Worm (Caenorhabditis elegans) whole organism, early embryonic: ENCODE data around the gene str-52.
"Not testable (repeated sequence)": the region's sequence is repeated elsewhere in the genome, so short reads cannot be mapped to it uniquely, and the experiment has no call there.

Source experiments
- ama-1 ChIP-seq: fragments of 150-350 bp; optimal IDR thresholded peaks from 2 replicates; lab custom pipeline; 2014
- ceh-36 ChIP-seq: sonication (generic microtip); optimal IDR thresholded peaks from 2 replicates; lab custom pipeline; 2016; ENCODE audit warnings: missing genetic modification characterization, inconsistent platforms, missing compliant biosample characterization

DNA sequence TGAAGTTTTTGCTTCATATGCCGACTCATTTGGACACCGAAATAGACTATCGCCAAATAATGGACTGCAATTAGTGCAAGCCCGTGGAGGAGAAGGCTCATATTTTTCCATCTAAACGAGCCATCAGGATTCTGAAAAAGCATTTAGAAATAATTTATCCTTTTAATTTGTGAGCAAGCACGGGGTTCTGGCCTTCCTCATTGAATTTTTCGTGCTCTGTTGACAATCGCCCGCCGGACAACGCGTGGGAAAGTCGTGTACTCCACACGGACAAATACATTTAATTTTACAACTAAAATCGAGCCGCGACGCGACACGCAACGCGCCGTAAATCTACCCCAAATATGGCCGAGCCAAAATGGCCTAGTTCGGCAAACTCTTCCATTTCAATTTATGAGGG lies 1.5 kb downstream of the str-52 start, which contains the start of gene F22F7.12:
- not testable (repeated sequence) for TF ChIP-seq ama-1; ceh-36 (tag; lab: Kevin White, UChicago)
